Worm (Caenorhabditis elegans): ENCODE measurements around the gene heh-1.

DNA sequence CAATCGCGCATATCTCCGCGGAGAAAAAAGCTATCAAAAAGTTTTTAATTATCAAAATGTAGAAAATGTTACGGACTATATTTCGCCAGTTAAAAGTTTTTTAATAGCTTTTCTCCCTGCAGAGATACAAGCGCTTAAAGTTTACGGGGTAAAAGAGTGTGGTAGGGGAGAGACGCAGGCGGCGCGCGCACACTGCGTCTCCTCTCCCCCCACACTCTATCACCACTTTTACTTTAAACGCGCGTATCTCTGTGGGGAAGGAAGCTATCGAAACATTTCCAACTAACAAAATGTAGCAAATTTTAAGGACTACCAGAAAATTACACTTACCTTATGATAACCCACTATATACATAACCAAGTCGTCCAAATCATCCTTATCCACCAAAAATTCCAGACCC is 4.3 kb upstream of the heh-1 start:
- TF ChIP-seq hlh-6 (tag; optimal IDR thresholded peaks at IDR 0.05) (no peak), hlh-30 (tag; optimal IDR thresholded peaks at IDR 0.05; ENCODE audit: insufficient read depth) (no peak), ceh-19 (GFP tag; optimal IDR thresholded peaks at IDR 0.05) (no peak), ama-1 (optimal IDR thresholded peaks at IDR 0.05) (no peak), lin-11 (tag; optimal IDR thresholded peaks at IDR 0.05) (no peak), hlh-15 (tag; optimal IDR thresholded peaks at IDR 0.05) (no peak), ztf-16 (tag; optimal IDR thresholded peaks at IDR 0.05) (no peak), ceh-9 (tag; optimal IDR thresholded peaks at IDR 0.05) (no peak), fkh-10 (GFP tag; optimal IDR thresholded peaks at IDR 0.05) (no peak), sox-4 (tag; optimal IDR thresholded peaks at IDR 0.05) (no peak), K09A11.1 (tag; optimal IDR thresholded peaks at IDR 0.05; ENCODE audit: insufficient read depth) (no peak), elt-2 (tag; optimal IDR thresholded peaks at IDR 0.05) (no peak), F13H6.1 (tag; optimal IDR thresholded peaks at IDR 0.05) (no peak)

Measured in whole organism, late embryonic.